Worm (Caenorhabditis elegans): ENCODE results near the gene hsp-12.2.

The hsp-12.2 gene

DNA sequence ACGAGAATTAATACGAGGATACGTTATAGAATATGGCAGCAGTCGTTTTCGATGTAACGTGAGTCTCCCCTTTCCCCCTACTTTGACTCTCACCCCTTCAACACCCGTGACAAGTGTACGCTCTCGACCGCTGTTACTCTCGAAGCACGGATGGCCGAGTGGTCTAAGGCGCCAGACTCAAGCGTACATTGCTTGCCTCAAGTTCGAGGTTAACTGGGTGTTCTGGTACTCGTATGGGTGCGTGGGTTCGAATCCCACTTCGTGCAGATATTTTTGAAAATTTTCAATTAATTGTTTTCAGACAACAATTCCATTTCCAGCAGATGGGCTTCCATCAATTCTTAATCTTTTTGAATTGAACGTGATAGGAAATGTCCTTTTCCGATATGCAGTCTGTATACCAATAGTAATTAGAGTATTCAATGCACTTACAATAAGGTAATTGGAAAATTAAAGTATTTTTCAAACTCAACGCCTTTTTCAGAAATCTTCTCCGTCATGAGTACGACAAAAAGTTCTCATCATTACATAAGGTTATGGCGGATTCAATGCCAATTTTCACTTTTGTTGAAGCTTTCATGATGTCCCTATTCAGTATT, 28.3 kb upstream of the hsp-12.2 start:
- TF ChIP-seq nhr-129 (tag; optimal IDR thresholded peaks at IDR 0.05) (peak; percentile 84), unc-39 (tag; optimal IDR thresholded peaks at IDR 0.05) (no peak), nhr-25 (tag; optimal IDR thresholded peaks at IDR 0.05) (peak; percentile 20), skn-1 (tag; optimal IDR thresholded peaks at IDR 0.05) (no peak), lsy-2 (tag; optimal IDR thresholded peaks at IDR 0.05) (peak; percentile 73 to 81), nhr-11 (tag; optimal IDR thresholded peaks at IDR 0.05) (no peak), sem-4 (tag; optimal IDR thresholded peaks at IDR 0.05) (peak; percentile 48), ZK546.5 (tag; optimal IDR thresholded peaks at IDR 0.05) (no peak), nhr-6 (tag; optimal IDR thresholded peaks at IDR 0.05) (no peak), zag-1 (tag; optimal IDR thresholded peaks at IDR 0.05) (no peak), R02D3.7 (tag; optimal IDR thresholded peaks at IDR 0.05) (no peak), nhr-21 (tag; optimal IDR thresholded peaks at IDR 0.05) (peak; percentile 82), egl-27 (tag; optimal IDR thresholded peaks at IDR 0.05) (peak; percentile 8), C34F6.9 (tag; optimal IDR thresholded peaks at IDR 0.05) (peak; percentile 75), ztf-1 (GFP tag; conservative IDR thresholded peaks at IDR 0.05) (no peak), elt-1 (tag; optimal IDR thresholded peaks at IDR 0.05) (no peak), nhr-77 (tag; optimal IDR thresholded peaks at IDR 0.05) (no peak), crh-2 (tag; optimal IDR thresholded peaks at IDR 0.05) (peak; percentile 51), snpc-4 (tag; optimal IDR thresholded peaks at IDR 0.05) (peak; percentile 0), gmeb-1 (tag; optimal IDR thresholded peaks at IDR 0.05) (peak; percentile 66), sma-9 (GFP tag; optimal IDR thresholded peaks at IDR 0.05) (peak; percentile 66), sma-9 (tag; optimal IDR thresholded peaks at IDR 0.05) (no peak), lin-13 (GFP tag; optimal IDR thresholded peaks at IDR 0.05) (peak; percentile 70), sma-3 (GFP tag; optimal IDR thresholded peaks at IDR 0.05) (peak; percentile 67), mbf-1 (tag; optimal IDR thresholded peaks at IDR 0.05) (no peak), mab-5 (tag; optimal IDR thresholded peaks at IDR 0.05) (no peak), mdl-1 (tag; optimal IDR thresholded peaks at IDR 0.05) (no peak), nhr-23 (tag; optimal IDR thresholded peaks at IDR 0.05) (no peak), lin-39 (tag; optimal IDR thresholded peaks at IDR 0.05) (no peak), nhr-12 (tag; optimal IDR thresholded peaks at IDR 0.05) (no peak), peb-1 (tag; optimal IDR thresholded peaks at IDR 0.05) (no peak), Y55F3AM.14 (GFP tag; optimal IDR thresholded peaks at IDR 0.05) (peak; percentile 61), unc-62 (GFP tag; optimal IDR thresholded peaks at IDR 0.05) (no peak), ztf-4 (tag; optimal IDR thresholded peaks at IDR 0.05) (peak; percentile 47), alr-1 (tag; optimal IDR thresholded peaks at IDR 0.05) (no peak), nhr-10 (tag; optimal IDR thresholded peaks at IDR 0.05) (no peak), unc-55 (GFP tag; optimal IDR thresholded peaks at IDR 0.05) (peak; percentile 59), nhr-237 (tag; optimal IDR thresholded peaks at IDR 0.05) (no peak), lin-11 (tag; optimal IDR thresholded peaks at IDR 0.05) (peak; percentile 59), F13H6.1 (tag; optimal IDR thresholded peaks at IDR 0.05) (peak; percentile 63), ztf-11 (tag; optimal IDR thresholded peaks at IDR 0.05) (no peak), ceh-16 (tag; optimal IDR thresholded peaks at IDR 0.05) (peak; percentile 8), fos-1 (tag; optimal IDR thresholded peaks at IDR 0.05) (peak; percentile 33), elt-3 (tag; optimal IDR thresholded peaks at IDR 0.05) (no peak), ama-1 (optimal IDR thresholded peaks at IDR 0.05) (no peak), dmd-4 (tag; optimal IDR thresholded peaks at IDR 0.05) (no peak), aly-2 (tag; optimal IDR thresholded peaks at IDR 0.05) (no peak), blmp-1 (tag; optimal IDR thresholded peaks at IDR 0.05; ENCODE audit: insufficient read depth) (no peak), ceh-82 (tag; optimal IDR thresholded peaks at IDR 0.05) (no peak)

Measured in whole organism, L2 larva.